Worm (Caenorhabditis elegans) whole organism, L4 larva: ENCODE measurements around the gene ZK675.4.
A peak's percentile ranks its signal among the peaks of the same experiment; 100 is the strongest.

Source experiments
- D1046.2 ChIP-seq: fragments of 200-800 bp; sonication (Bioruptor generic); IDR thresholded peaks from 2 replicates; pipeline ENCODE4 v1.3.6; 2022; ENCODE audit warnings: missing genetic modification characterization, missing compliant biosample characterization
- F10B5.3 ChIP-seq: sonication (generic microtip); optimal IDR thresholded peaks from 2 replicates; lab custom pipeline; 2016; ENCODE audit warnings: mild to moderate bottlenecking, missing genetic modification characterization, missing compliant biosample characterization
- F26F4.8 ChIP-seq: fragments of 200-800 bp; sonication (Bioruptor generic); conservative IDR thresholded peaks from 2 replicates; pipeline ENCODE4 v1.3.6; 2022; ENCODE audit warnings: missing genetic modification characterization, missing compliant biosample characterization
- F44E2.7 ChIP-seq: fragments of 200-800 bp; sonication (Bioruptor generic); IDR thresholded peaks from 2 replicates; pipeline ENCODE4 v2.1.2; 2022; ENCODE audit warnings: missing genetic modification characterization, missing compliant biosample characterization
- F49E8.2 ChIP-seq: sonication (generic microtip); optimal IDR thresholded peaks from 2 replicates; lab custom pipeline; 2016; ENCODE audit warnings: missing compliant biosample characterization, mild to moderate bottlenecking, missing genetic modification characterization, borderline replicate concordance
- R02D3.7 ChIP-seq: fragments of 150-350 bp; sonication (generic microtip); optimal IDR thresholded peaks from 3 replicates; lab custom pipeline; 2014; ENCODE audit warnings: missing biosample characterization, missing genetic modification characterization
- Y5F2A.4 ChIP-seq: fragments of 200-800 bp; sonication (Bioruptor generic); optimal IDR thresholded peaks from 2 replicates; lab custom pipeline; 2018; ENCODE audit warnings: mild to moderate bottlenecking, missing genetic modification characterization, missing compliant biosample characterization
- Y75B8A.6 ChIP-seq: fragments of 200-800 bp; sonication (Bioruptor generic); IDR thresholded peaks from 2 replicates; pipeline ENCODE4 v1.3.6; 2022; ENCODE audit warnings: missing genetic modification reagents, missing genetic modification characterization, missing compliant biosample characterization
- ceh-44 ChIP-seq: fragments of 200-800 bp; sonication (Bioruptor generic); IDR thresholded peaks from 2 replicates; pipeline ENCODE4 v1.3.6; 2022; ENCODE audit warnings: missing genetic modification reagents, missing genetic modification characterization, missing compliant biosample characterization
- ceh-62 ChIP-seq: sonication (generic microtip); optimal IDR thresholded peaks from 2 replicates; lab custom pipeline; 2017; ENCODE audit warnings: missing biosample characterization, missing genetic modification characterization
- ceh-82 ChIP-seq: sonication (generic microtip); optimal IDR thresholded peaks from 2 replicates; lab custom pipeline; 2017; ENCODE audit warnings: missing biosample characterization, missing genetic modification characterization
- ces-1 ChIP-seq: fragments of 150-350 bp; sonication (generic microtip); optimal IDR thresholded peaks from 4 replicates; lab custom pipeline; 2014; ENCODE audit warnings: missing biosample characterization, missing genetic modification reagents, missing genetic modification characterization
- ctbp-1 ChIP-seq: fragments of 200-800 bp; sonication (Bioruptor generic); IDR thresholded peaks from 2 replicates; pipeline ENCODE4 v1.3.6; 2022; ENCODE audit warnings: missing genetic modification reagents, missing genetic modification characterization, missing compliant biosample characterization
- daf-12 ChIP-seq: fragments of 150-350 bp; optimal IDR thresholded peaks from 2 replicates; lab custom pipeline; 2014; ENCODE audit warnings: missing biosample characterization, missing genetic modification reagents, missing genetic modification characterization
- daf-8 ChIP-seq: fragments of 200-800 bp; sonication (Bioruptor generic); IDR thresholded peaks from 2 replicates; pipeline ENCODE4 v1.3.6; 2022; ENCODE audit warnings: missing genetic modification characterization, missing compliant biosample characterization
- dmd-6 ChIP-seq: fragments of 200-800 bp; sonication (Bioruptor generic); IDR thresholded peaks from 2 replicates; pipeline ENCODE4 v1.3.6; 2022; ENCODE audit warnings: missing genetic modification reagents, missing genetic modification characterization, missing compliant biosample characterization
- dve-1 ChIP-seq: sonication (generic microtip); optimal IDR thresholded peaks from 2 replicates; lab custom pipeline; 2017; ENCODE audit warnings: antibody characterized with exemption, mild to moderate bottlenecking, missing genetic modification characterization, missing compliant biosample characterization; ENCODE audit not compliant: insufficient read depth
- egl-27 ChIP-seq: sonication (generic microtip); optimal IDR thresholded peaks from 3 replicates; lab custom pipeline; 2017; ENCODE audit warnings: missing biosample characterization, missing genetic modification reagents, missing genetic modification characterization
- fkh-10 ChIP-seq: fragments of 150-350 bp; optimal IDR thresholded peaks from 2 replicates; lab custom pipeline; 2014; ENCODE audit warnings: missing biosample characterization, missing genetic modification reagents, missing genetic modification characterization
- hlh-30 ChIP-seq: sonication (generic microtip); optimal IDR thresholded peaks from 2 replicates; lab custom pipeline; 2017; ENCODE audit warnings: antibody characterized with exemption, mild to moderate bottlenecking, missing genetic modification characterization, missing compliant biosample characterization; ENCODE audit not compliant: insufficient read depth
- lin-13 ChIP-seq: fragments of 150-350 bp; optimal IDR thresholded peaks from 2 replicates; lab custom pipeline; 2014; ENCODE audit warnings: missing biosample characterization, missing genetic modification reagents, missing genetic modification characterization
- lin-15B ChIP-seq: fragments of 150-350 bp; sonication (generic microtip); optimal IDR thresholded peaks from 3 replicates; lab custom pipeline; 2014; ENCODE audit warnings: missing biosample characterization, missing genetic modification characterization
- lin-29 ChIP-seq: fragments of 200-800 bp; sonication (Bioruptor generic); IDR thresholded peaks from 2 replicates; pipeline ENCODE4 v1.3.6; 2022; ENCODE audit warnings: missing genetic modification reagents, missing genetic modification characterization, missing compliant biosample characterization
- lin-39 ChIP-seq: fragments of 150-350 bp; optimal IDR thresholded peaks from 2 replicates; lab custom pipeline; 2014; ENCODE audit warnings: missing biosample characterization, missing genetic modification reagents, missing genetic modification characterization
- lir-3 ChIP-seq: sonication (generic microtip); optimal IDR thresholded peaks from 2 replicates; lab custom pipeline; 2016; ENCODE audit warnings: mild to moderate bottlenecking, missing genetic modification characterization, missing compliant biosample characterization
- lsy-2 ChIP-seq, 2 experiments: fragments of 150-350 bp in 1 of 2; sonication (generic microtip) in 1 of 2; optimal IDR thresholded peaks; 2 replicates each; lab custom pipeline; 2014 to 2017; ENCODE audit warnings: missing biosample characterization in 2 of 2, missing genetic modification characterization in 2 of 2
- madf-9 ChIP-seq: fragments of 200-800 bp; sonication (Bioruptor generic); conservative IDR thresholded peaks from 2 replicates; pipeline ENCODE4 v1.3.6; 2022; ENCODE audit warnings: missing genetic modification reagents, missing genetic modification characterization, missing compliant biosample characterization
- mdl-1 ChIP-seq, 2 experiments: fragments of 150-350 bp in 1 of 2; sonication (generic microtip) in 1 of 2; optimal IDR thresholded peaks; 2 replicates each; lab custom pipeline; 2014 to 2017; ENCODE audit warnings: missing biosample characterization in 2 of 2, missing genetic modification characterization in 2 of 2
- mdt-29 ChIP-seq: fragments of 200-800 bp; sonication (Bioruptor generic); IDR thresholded peaks from 2 replicates; pipeline ENCODE4 v1.3.6; 2022; ENCODE audit warnings: missing genetic modification reagents, missing genetic modification characterization, missing compliant biosample characterization
- mep-1 ChIP-seq: fragments of 150-350 bp; sonication (generic microtip); optimal IDR thresholded peaks from 3 replicates; lab custom pipeline; 2014; ENCODE audit warnings: missing biosample characterization, missing genetic modification characterization
- mes-2 ChIP-seq: sonication (generic microtip); optimal IDR thresholded peaks from 2 replicates; lab custom pipeline; 2016; ENCODE audit warnings: missing genotype, mild to moderate bottlenecking, missing genetic modification characterization, missing compliant biosample characterization; ENCODE audit not compliant: poor library complexity, severe bottlenecking
- mxl-2 ChIP-seq: fragments of 200-800 bp; sonication (Bioruptor generic); conservative IDR thresholded peaks from 2 replicates; pipeline ENCODE4 v1.3.6; 2022; ENCODE audit warnings: missing genetic modification reagents, missing genetic modification characterization, missing compliant biosample characterization
- mxl-3 ChIP-seq: fragments of 200-800 bp; sonication (Bioruptor generic); optimal IDR thresholded peaks from 2 replicates; lab custom pipeline; 2018; ENCODE audit warnings: mild to moderate bottlenecking, missing genetic modification characterization, missing compliant biosample characterization
- nhr-111 ChIP-seq: fragments of 200-800 bp; sonication (Bioruptor generic); optimal IDR thresholded peaks from 2 replicates; lab custom pipeline; 2018; ENCODE audit warnings: mild to moderate bottlenecking, missing genetic modification characterization, missing compliant biosample characterization
- nhr-237 ChIP-seq: sonication (generic microtip); optimal IDR thresholded peaks from 2 replicates; lab custom pipeline; 2017; ENCODE audit warnings: missing biosample characterization, missing genetic modification characterization
- nhr-28 ChIP-seq: fragments of 150-350 bp; optimal IDR thresholded peaks from 2 replicates; lab custom pipeline; 2014; ENCODE audit warnings: missing biosample characterization, missing genetic modification characterization
- nhr-41 ChIP-seq: fragments of 200-800 bp; sonication (Bioruptor generic); IDR thresholded peaks from 2 replicates; pipeline ENCODE4 v1.3.6; 2022; ENCODE audit warnings: missing genetic modification reagents, missing genetic modification characterization, missing compliant biosample characterization
- nhr-6 ChIP-seq: fragments of 150-350 bp; optimal IDR thresholded peaks from 2 replicates; lab custom pipeline; 2014; ENCODE audit warnings: missing biosample characterization, missing genetic modification characterization
- rbr-2 ChIP-seq: sonication (generic microtip); optimal IDR thresholded peaks from 2 replicates; lab custom pipeline; 2016; ENCODE audit warnings: missing genotype, missing genetic modification characterization, missing compliant biosample characterization
- saeg-2 ChIP-seq: fragments of 200-800 bp; sonication (Bioruptor generic); IDR thresholded peaks from 2 replicates; pipeline ENCODE4 v1.3.6; 2022; ENCODE audit warnings: missing genetic modification reagents, missing genetic modification characterization, missing compliant biosample characterization
- set-16 ChIP-seq: fragments of 200-800 bp; sonication (Bioruptor generic); IDR thresholded peaks from 2 replicates; pipeline ENCODE4 v1.3.6; 2022; ENCODE audit warnings: missing genetic modification reagents, missing genetic modification characterization, missing compliant biosample characterization
- snpc-4 ChIP-seq: fragments of 150-350 bp; optimal IDR thresholded peaks from 2 replicates; lab custom pipeline; 2014; ENCODE audit warnings: missing biosample characterization, missing genetic modification characterization
- tag-97 ChIP-seq: fragments of 200-800 bp; sonication (Bioruptor generic); IDR thresholded peaks from 2 replicates; pipeline ENCODE4 v1.3.6; 2022; ENCODE audit warnings: missing genetic modification characterization, missing compliant biosample characterization
- vab-7 ChIP-seq: fragments of 200-800 bp; sonication (Bioruptor generic); IDR thresholded peaks from 2 replicates; pipeline ENCODE4 v1.3.6; 2022; ENCODE audit warnings: missing genetic modification reagents, missing genetic modification characterization, missing compliant biosample characterization
- zag-1 ChIP-seq: fragments of 150-350 bp; optimal IDR thresholded peaks from 2 replicates; lab custom pipeline; 2014; ENCODE audit warnings: missing biosample characterization, missing genetic modification characterization
- zfp-2 ChIP-seq: sonication (generic microtip); optimal IDR thresholded peaks from 2 replicates; lab custom pipeline; 2016; ENCODE audit warnings: mild to moderate bottlenecking, missing genetic modification characterization, missing compliant biosample characterization
- zip-11 ChIP-seq: fragments of 200-800 bp; sonication (Bioruptor generic); IDR thresholded peaks from 2 replicates; pipeline ENCODE4 v1.3.6; 2022; ENCODE audit warnings: missing genetic modification characterization, missing compliant biosample characterization
- zip-2 ChIP-seq: fragments of 150-350 bp; optimal IDR thresholded peaks from 2 replicates; lab custom pipeline; 2014; ENCODE audit warnings: missing biosample characterization, missing genetic modification characterization
- ztf-7 ChIP-seq: fragments of 150-350 bp; optimal IDR thresholded peaks from 2 replicates; lab custom pipeline; 2014; ENCODE audit warnings: missing biosample characterization, missing genetic modification characterization

The ZK675.4 gene

DNA sequence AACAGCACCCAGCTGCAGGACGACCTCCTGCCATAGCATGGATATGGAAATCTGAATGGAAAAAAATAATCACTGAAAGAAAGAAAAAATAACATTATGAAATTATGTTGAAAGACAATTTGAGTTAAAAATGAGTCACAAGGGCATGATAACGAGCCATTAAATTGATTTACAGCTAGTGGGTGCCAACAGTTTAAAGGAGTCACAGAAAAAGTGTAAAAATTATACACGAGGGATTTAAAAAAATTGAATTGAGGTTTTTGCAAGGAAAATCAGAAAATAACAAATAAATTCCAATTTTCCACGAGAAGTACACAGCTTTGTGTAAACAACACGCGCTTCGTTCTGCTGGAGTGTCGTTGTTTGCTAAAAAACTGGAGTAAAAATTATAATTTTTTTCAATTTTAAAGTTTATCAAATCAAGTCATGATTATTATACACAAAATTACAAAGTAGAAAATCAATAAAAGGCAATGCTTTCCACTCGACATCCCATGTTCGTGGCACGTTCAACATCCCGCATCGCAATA lies 37.2 kb upstream of the ZK675.4 start, which contains the start of gene T01H3.3 (continued):
- no peak for TF ChIP-seq F44E2.7
- no peak for TF ChIP-seq Y75B8A.6 (GFP tag; lab: Robert Waterston, UW)
- no peak for TF ChIP-seq lin-29 (GFP tag; lab: Robert Waterston, UW)
- peak; percentile 67 for TF ChIP-seq mes-2 (tag; lab: Kevin White, UChicago)
- TF ChIP-seq zip-2 (tag; lab: Kevin White, UChicago): no peak
- TF ChIP-seq dve-1: peak; percentile 30
- no peak for TF ChIP-seq daf-12 (tag; lab: Kevin White, UChicago)
- no peak for TF ChIP-seq ceh-62
- no peak for TF ChIP-seq lir-3
- no peak for TF ChIP-seq mxl-2 (GFP tag; lab: Robert Waterston, UW)
- TF ChIP-seq nhr-28: no peak
- no peak for TF ChIP-seq nhr-41 (GFP tag; lab: Robert Waterston, UW)
- TF ChIP-seq mdt-29 (GFP tag; lab: Robert Waterston, UW): no peak
- TF ChIP-seq hlh-30 (tag; lab: Kevin White, UChicago): peak; percentile 30
- TF ChIP-seq zfp-2: no peak
- peak; percentile 21 for TF ChIP-seq nhr-6
- no peak for TF ChIP-seq egl-27 (tag; lab: Kevin White, UChicago)
- TF ChIP-seq F26F4.8 (GFP tag; lab: Robert Waterston, UW): no peak
- TF ChIP-seq, all 104 proteins: peak for 13

DNA sequence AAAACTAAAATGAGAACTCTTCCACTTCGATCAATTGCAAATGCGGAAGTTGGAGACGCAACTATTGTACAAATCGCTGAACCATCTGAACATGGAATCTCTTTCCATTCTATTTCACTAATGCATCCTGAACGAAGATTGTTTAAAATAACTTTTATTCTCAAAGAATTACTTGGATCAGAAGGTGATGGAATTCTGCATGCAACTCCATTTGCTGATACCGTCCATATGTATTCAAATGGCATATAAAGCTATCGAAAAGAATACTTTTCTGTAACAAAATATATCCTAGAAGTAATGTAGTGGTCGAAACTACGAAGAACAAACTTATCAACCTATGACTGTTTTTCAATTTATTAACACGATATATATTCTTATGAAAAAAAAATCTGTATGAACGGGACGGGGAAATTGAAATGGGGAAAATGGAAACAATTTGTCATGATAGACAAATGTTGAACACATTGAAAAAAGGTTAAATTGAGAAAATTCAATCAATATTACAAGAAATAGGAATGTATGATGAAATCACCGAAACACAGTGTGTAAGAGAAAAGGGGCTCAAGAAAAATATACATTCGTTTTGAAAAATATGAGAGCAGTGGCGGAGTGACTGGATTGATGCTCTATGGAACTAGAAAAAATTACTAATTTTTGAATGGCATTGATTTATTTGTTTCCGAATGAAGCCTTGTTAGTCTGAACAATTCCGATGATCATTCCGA lies 33.2 kb upstream of the ZK675.4 start, which contains the start of gene T01H3.2:
TSS of gene T01H3.2 (minus strand) at position 251 of the 725 bp plus-strand sequence.
- TF ChIP-seq lin-29 (GFP tag; lab: Robert Waterston, UW): no peak
- TF ChIP-seq ces-1 (GFP tag; lab: Kevin White, UChicago): no peak
- no peak for TF ChIP-seq rbr-2 (tag; lab: Kevin White, UChicago)
- TF ChIP-seq zip-11 (GFP tag; lab: Robert Waterston, UW): no peak
- no peak for TF ChIP-seq mdl-1 (tag; optimal IDR thresholded peaks at IDR 0.05; lab: Kevin White, UChicago)
- no peak for TF ChIP-seq lir-3
- TF ChIP-seq nhr-28: no peak
- no peak for TF ChIP-seq lin-15B (tag; lab: Kevin White, UChicago)
- no peak for TF ChIP-seq tag-97 (GFP tag; lab: Robert Waterston, UW)
- TF ChIP-seq daf-8 (GFP tag; lab: Robert Waterston, UW): no peak
- no peak for TF ChIP-seq ceh-82 (tag; lab: Kevin White, UChicago)
- TF ChIP-seq mep-1 (tag; lab: Kevin White, UChicago): peak; percentile 26
- no peak for TF ChIP-seq set-16
- no peak for TF ChIP-seq saeg-2
- TF ChIP-seq F10B5.3 (tag; lab: Kevin White, UChicago): no peak
- no peak for TF ChIP-seq nhr-111 (GFP tag; lab: Kevin White, UChicago)
- TF ChIP-seq F26F4.8 (GFP tag; lab: Robert Waterston, UW): no peak
- no peak for TF ChIP-seq nhr-237 (tag; lab: Kevin White, UChicago)
- no peak for TF ChIP-seq vab-7
- no peak for TF ChIP-seq egl-27 (tag; lab: Kevin White, UChicago)
- TF ChIP-seq F49E8.2 (tag; lab: Kevin White, UChicago): no peak
- TF ChIP-seq ctbp-1 (GFP tag; lab: Robert Waterston, UW): no peak
- no peak for TF ChIP-seq lin-13
- TF ChIP-seq ceh-44 (GFP tag; lab: Robert Waterston, UW): no peak
- TF ChIP-seq Y5F2A.4 (GFP tag; lab: Kevin White, UChicago): no peak
- TF ChIP-seq fkh-10 (GFP tag; lab: Kevin White, UChicago): no peak
- TF ChIP-seq madf-9 (GFP tag; lab: Robert Waterston, UW): no peak
- no peak for TF ChIP-seq zfp-2
- no peak for TF ChIP-seq zag-1 (tag; lab: Kevin White, UChicago)
- no peak for TF ChIP-seq mxl-3 (GFP tag; lab: Kevin White, UChicago)
- TF ChIP-seq D1046.2 (GFP tag; lab: Robert Waterston, UW): no peak
- no peak for TF ChIP-seq lin-39 (tag; lab: Kevin White, UChicago)
- peak in 1 of 2 experiments; percentile 39 for TF ChIP-seq lsy-2 (tag; optimal IDR thresholded peaks at IDR 0.05; lab: Kevin White, UChicago)
- TF ChIP-seq snpc-4 (tag; lab: Kevin White, UChicago): no peak
- TF ChIP-seq ztf-7 (tag; lab: Kevin White, UChicago): no peak
- TF ChIP-seq dmd-6 (GFP tag; lab: Robert Waterston, UW): no peak
- TF ChIP-seq R02D3.7 (tag; lab: Kevin White, UChicago): no peak
